Fruit fly (Drosophila melanogaster) whole organism, embryonic: ENCODE data around the gene CG32189.

Experiments
- CG11398 ChIP-seq: fragments of 200-800 bp; sonication (Bioruptor generic); optimal IDR thresholded peaks from 2 replicates; lab custom pipeline; 2016; ENCODE audit warnings: missing biosample characterization, missing genetic modification characterization
- CG12104 ChIP-seq: fragments of 200-800 bp; sonication (Bioruptor generic); optimal IDR thresholded peaks from 3 replicates; lab custom pipeline; 2016; ENCODE audit warnings: missing biosample characterization, missing genetic modification characterization
- Camta ChIP-seq: fragments of 200-800 bp; sonication (Bioruptor generic); optimal IDR thresholded peaks from 2 replicates; lab custom pipeline; 2016; ENCODE audit warnings: missing biosample characterization, missing genetic modification characterization
- H15 ChIP-seq: fragments of 200-800 bp; sonication (Bioruptor generic); IDR thresholded peaks from 3 replicates; pipeline ENCODE4 v1.3.6; 2022; ENCODE audit warnings: missing biosample characterization, missing genetic modification characterization
- dmrt99B ChIP-seq: fragments of 200-800 bp; sonication (Bioruptor generic); optimal IDR thresholded peaks from 2 replicates; lab custom pipeline; 2018; ENCODE audit warnings: missing biosample characterization, mild to moderate bottlenecking, missing genetic modification characterization, moderate library complexity
- emc ChIP-seq: fragments of 200-800 bp; sonication (Bioruptor generic); optimal IDR thresholded peaks from 2 replicates; lab custom pipeline; 2016; ENCODE audit warnings: missing biosample characterization, missing genetic modification characterization
- gt ChIP-seq: fragments of 200-800 bp; sonication (Bioruptor generic); IDR thresholded peaks from 2 replicates; pipeline ENCODE4 v1.3.6; 2022; ENCODE audit warnings: missing biosample characterization, missing genetic modification characterization
- maf-S ChIP-seq: fragments of 200-800 bp; sonication (Bioruptor generic); optimal IDR thresholded peaks from 2 replicates; lab custom pipeline; 2016; ENCODE audit warnings: missing biosample characterization, missing genetic modification characterization
- org-1 ChIP-seq: fragments of 200-800 bp; sonication (Bioruptor generic); optimal IDR thresholded peaks from 2 replicates; lab custom pipeline; 2017; ENCODE audit warnings: missing biosample characterization, missing genetic modification characterization
- tna ChIP-seq: fragments of 200-800 bp; sonication (Bioruptor generic); IDR thresholded peaks from 2 replicates; pipeline ENCODE4 v1.3.6; 2022; ENCODE audit warnings: missing biosample characterization, missing genetic modification characterization; ENCODE audit not compliant: partially characterized antibody
- tx ChIP-seq: fragments of 200-800 bp; sonication (Bioruptor generic); optimal IDR thresholded peaks from 2 replicates; lab custom pipeline; 2016; ENCODE audit warnings: missing biosample characterization, missing genetic modification characterization
- wdn ChIP-seq: fragments of 200-800 bp; sonication (Bioruptor generic); IDR thresholded peaks from 2 replicates; pipeline ENCODE4 v1.3.6; 2022; ENCODE audit warnings: missing biosample characterization, missing genetic modification characterization

DNA sequence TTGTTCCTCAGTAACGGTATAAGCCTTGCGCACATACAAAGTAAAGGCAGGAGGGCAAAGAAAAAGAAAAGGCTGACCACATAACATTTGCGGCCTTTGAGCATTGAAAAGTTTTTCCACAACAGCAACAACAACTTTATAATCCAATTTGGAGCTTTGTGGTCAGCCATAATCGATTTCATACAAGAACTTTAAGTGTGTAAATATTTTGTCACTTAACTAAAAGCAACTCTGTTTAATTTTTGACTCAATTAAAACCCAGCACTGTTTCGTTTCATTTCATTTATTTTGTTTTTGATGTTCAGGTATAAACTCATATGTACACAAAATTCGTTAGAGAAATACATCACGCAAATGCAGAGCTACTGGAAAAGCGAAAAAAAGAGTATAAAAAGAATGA is 37.5 kb downstream of the CG32189 start, which contains the start of gene CG42816:
- no peak for TF ChIP-seq Camta
- no peak for TF ChIP-seq dmrt99B
- no peak for TF ChIP-seq maf-S
- no peak for TF ChIP-seq H15 (GFP tag; lab: Robert Waterston, UW)
- no peak for TF ChIP-seq tx
- no peak for TF ChIP-seq org-1 (GFP tag; lab: Kevin White, UChicago)
- no peak for TF ChIP-seq tna
- no peak for TF ChIP-seq gt (GFP tag; lab: Robert Waterston, UW)
- TF ChIP-seq wdn (GFP tag; lab: Robert Waterston, UW), result no peak
- no peak for TF ChIP-seq CG12104
- no peak for TF ChIP-seq CG11398 (GFP tag; lab: Kevin White, UChicago)
- TF ChIP-seq emc, result no peak
